Fruit fly (Drosophila melanogaster): Measurements from ENCODE around the gene AsnRS.

DNA sequence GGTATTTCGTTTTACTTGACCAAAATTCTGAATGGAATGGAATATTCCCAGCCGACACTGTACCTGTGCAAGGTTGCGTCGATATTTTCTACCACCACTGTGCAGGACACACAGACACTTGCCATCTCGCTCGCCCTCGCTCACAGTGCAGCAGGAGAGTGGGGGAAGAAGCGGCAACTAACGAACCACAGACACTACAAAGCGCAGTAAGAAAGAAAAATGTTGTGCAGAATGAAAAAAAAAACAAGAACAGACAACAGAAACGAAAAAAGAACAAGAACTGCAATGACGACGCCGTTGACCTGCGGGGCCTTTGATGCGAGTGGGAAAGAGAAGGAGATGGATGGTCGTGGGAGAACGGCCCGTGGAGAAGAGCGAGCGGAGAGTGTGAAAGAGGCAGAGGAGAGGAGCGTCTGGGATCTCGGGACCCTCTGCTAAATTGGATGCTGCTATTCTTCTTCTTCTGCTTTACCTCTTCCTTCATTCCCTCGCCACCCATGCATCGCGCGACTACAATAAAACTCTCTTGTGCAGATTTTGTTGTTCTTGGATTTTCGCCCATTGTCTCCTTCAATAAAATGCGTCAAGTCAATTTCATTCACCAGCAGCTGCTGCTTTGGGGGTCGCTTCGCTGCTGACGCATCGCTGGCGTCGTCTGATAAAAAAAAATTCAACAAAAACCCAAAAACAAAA lies 29.7 kb upstream of the AsnRS start:
- TF ChIP-seq pan (optimal IDR thresholded peaks at IDR 0.05) (no peak), Hr78 (GFP tag; optimal IDR thresholded peaks at IDR 0.05) (no peak), ey (GFP tag; optimal IDR thresholded peaks at IDR 0.05) (no peak), Dfd (GFP tag; optimal IDR thresholded peaks at IDR 0.05) (no peak), OdsH (GFP tag; optimal IDR thresholded peaks at IDR 0.05) (peak; percentile 10), usp (GFP tag; optimal IDR thresholded peaks at IDR 0.05) (no peak), Hnf4 (GFP tag; optimal IDR thresholded peaks at IDR 0.05) (peak; percentile 29), Myc (optimal IDR thresholded peaks at IDR 0.05) (no peak), Dif (GFP tag; optimal IDR thresholded peaks at IDR 0.05; ENCODE audit: partially characterized antibody) (peak; percentile 55), h (GFP tag; optimal IDR thresholded peaks at IDR 0.05) (peak; percentile 13), Vsx2 (GFP tag; optimal IDR thresholded peaks at IDR 0.05; ENCODE audit: partially characterized antibody) (no peak), HLH106 (tag; optimal IDR thresholded peaks at IDR 0.05) (peak; percentile 2), dmrt93B (GFP tag; optimal IDR thresholded peaks at IDR 0.05) (no peak)

All from whole organism, wandering third instar larva.